Fruit fly (Drosophila melanogaster) whole organism: Measurements from ENCODE around the gene CG17258.

Source experiments
- EcR ChIP-seq, 2 experiments: fragments of >200 bp; optimal IDR thresholded peaks; 2 replicates each; lab custom pipeline; 2017; ENCODE audit warnings: missing biosample characterization in 2 of 2, missing genetic modification characterization in 2 of 2, missing genetic modification reagents in 2 of 2
- usp ChIP-seq: fragments of >200 bp; optimal IDR thresholded peaks from 2 replicates; lab custom pipeline; 2017; ENCODE audit warnings: missing biosample characterization, missing genetic modification characterization, mixed read lengths

- TF ChIP-seq EcR (GFP tag; optimal IDR thresholded peaks at IDR 0.05; lab: Kevin White, UChicago) (no peak), usp (GFP tag; lab: Kevin White, UChicago) (no peak)
Observed at dm6 chr2L:2986776-2987175, 48.4 kb downstream of the CG17258 start.
